Fruit fly (Drosophila melanogaster) whole organism, embryonic: ENCODE measurements around the gene Epp.

Source experiments
- ATbp ChIP-seq: fragments of 200-800 bp; sonication (Bioruptor generic); optimal IDR thresholded peaks from 2 replicates; lab custom pipeline; 2017; ENCODE audit warnings: missing biosample characterization, mild to moderate bottlenecking, missing genetic modification characterization, missing genetic modification reagents
- BtbVII ChIP-seq: fragments of 200-800 bp; sonication (Bioruptor generic); optimal IDR thresholded peaks from 3 replicates; lab custom pipeline; 2017; ENCODE audit warnings: missing biosample characterization, mild to moderate bottlenecking, missing genetic modification characterization
- CG10543 ChIP-seq: fragments of 200-800 bp; sonication (Bioruptor generic); optimal IDR thresholded peaks from 3 replicates; lab custom pipeline; 2017; ENCODE audit warnings: missing biosample characterization, mild to moderate bottlenecking, missing genetic modification characterization, moderate library complexity
- CG14050 ChIP-seq: fragments of 200-800 bp; sonication (Bioruptor generic); IDR thresholded peaks from 3 replicates; pipeline ENCODE4 v1.3.6; 2022; ENCODE audit warnings: missing biosample characterization, missing genetic modification characterization
- CG15269 ChIP-seq: fragments of 200-800 bp; sonication (Bioruptor generic); optimal IDR thresholded peaks from 2 replicates; lab custom pipeline; 2018; ENCODE audit warnings: missing biosample characterization, mild to moderate bottlenecking, missing genetic modification characterization, moderate library complexity
- CG1603 ChIP-seq: fragments of 200-800 bp; sonication (Bioruptor generic); optimal IDR thresholded peaks from 2 replicates; lab custom pipeline; 2019; ENCODE audit warnings: missing biosample characterization, mild to moderate bottlenecking, missing genetic modification characterization, moderate library complexity
- CG17361 ChIP-seq: fragments of 200-800 bp; sonication (Bioruptor generic); IDR thresholded peaks from 3 replicates; pipeline ENCODE4 v1.3.6; 2022; ENCODE audit warnings: missing biosample characterization, missing genetic modification characterization
- CG17829 ChIP-seq: fragments of 200-800 bp; optimal IDR thresholded peaks from 2 replicates; lab custom pipeline; 2019; ENCODE audit warnings: missing biosample characterization, mild to moderate bottlenecking, missing genetic modification characterization, moderate library complexity
- CG18262 ChIP-seq: fragments of 200-800 bp; optimal IDR thresholded peaks from 3 replicates; lab custom pipeline; 2019; ENCODE audit warnings: missing biosample characterization, mild to moderate bottlenecking, missing genetic modification characterization, moderate library complexity
- CG30403 ChIP-seq: fragments of 200-800 bp; sonication (Bioruptor generic); optimal IDR thresholded peaks from 3 replicates; lab custom pipeline; 2016; ENCODE audit warnings: missing biosample characterization, missing genetic modification characterization
- CG31441 ChIP-seq: fragments of 200-800 bp; sonication (Bioruptor generic); IDR thresholded peaks from 2 replicates; pipeline ENCODE4 v1.3.6; 2022; ENCODE audit warnings: missing biosample characterization, missing genetic modification characterization
- CG3847 ChIP-seq: fragments of 200-800 bp; sonication (Bioruptor generic); IDR thresholded peaks from 2 replicates; pipeline ENCODE4 v1.3.6; 2022; ENCODE audit warnings: missing biosample characterization, missing genetic modification characterization
- CG4424 ChIP-seq: fragments of 200-800 bp; sonication (Bioruptor generic); optimal IDR thresholded peaks from 3 replicates; lab custom pipeline; 2016; ENCODE audit warnings: missing biosample characterization, missing genetic modification characterization
- Camta ChIP-seq: fragments of 200-800 bp; sonication (Bioruptor generic); optimal IDR thresholded peaks from 2 replicates; lab custom pipeline; 2016; ENCODE audit warnings: missing biosample characterization, missing genetic modification characterization
- CoRest ChIP-seq: fragments of 200-800 bp; sonication (Bioruptor generic); optimal IDR thresholded peaks from 3 replicates; lab custom pipeline; 2018; ENCODE audit warnings: missing biosample characterization, mild to moderate bottlenecking, missing genetic modification characterization, moderate library complexity
- Dp ChIP-seq: fragments of 200-800 bp; sonication (Bioruptor generic); optimal IDR thresholded peaks from 2 replicates; lab custom pipeline; 2018; ENCODE audit warnings: missing biosample characterization, mild to moderate bottlenecking, missing genetic modification characterization, moderate library complexity
- Drgx ChIP-seq: fragments of 200-800 bp; sonication (Bioruptor generic); IDR thresholded peaks from 2 replicates; pipeline ENCODE4 v1.3.6; 2022; ENCODE audit warnings: missing biosample characterization, missing genetic modification characterization
- HLH3B ChIP-seq: fragments of 200-800 bp; sonication (Bioruptor generic); IDR thresholded peaks from 2 replicates; pipeline ENCODE4 v1.3.6; 2022; ENCODE audit warnings: missing biosample characterization, missing genetic modification characterization
- NK7.1 ChIP-seq: fragments of 200-800 bp; sonication (Bioruptor generic); optimal IDR thresholded peaks from 3 replicates; lab custom pipeline; 2016; ENCODE audit warnings: missing biosample characterization, missing genetic modification characterization
- Oli ChIP-seq: fragments of 200-800 bp; sonication (Bioruptor generic); optimal IDR thresholded peaks from 2 replicates; lab custom pipeline; 2018; ENCODE audit warnings: missing biosample characterization, mild to moderate bottlenecking, missing genetic modification characterization, moderate library complexity
- Opbp ChIP-seq: fragments of 200-800 bp; sonication (Bioruptor generic); IDR thresholded peaks from 3 replicates; pipeline ENCODE4 v1.3.6; 2022; ENCODE audit warnings: missing biosample characterization, missing genetic modification characterization; ENCODE audit not compliant: partially characterized antibody
- PHDP ChIP-seq: fragments of 200-800 bp; sonication (Bioruptor generic); optimal IDR thresholded peaks from 3 replicates; lab custom pipeline; 2018; ENCODE audit warnings: missing biosample characterization, mild to moderate bottlenecking, missing genetic modification characterization, moderate library complexity
- Ssrp ChIP-seq: fragments of 200-800 bp; sonication (Bioruptor generic); optimal IDR thresholded peaks from 2 replicates; lab custom pipeline; 2018; ENCODE audit warnings: missing biosample characterization, mild to moderate bottlenecking, missing genetic modification characterization, moderate library complexity
- amos ChIP-seq: fragments of 200-800 bp; sonication (Bioruptor generic); IDR thresholded peaks from 2 replicates; pipeline ENCODE4 v1.3.6; 2022; ENCODE audit warnings: missing biosample characterization, missing genetic modification characterization; ENCODE audit not compliant: partially characterized antibody
- chif ChIP-seq, 2 experiments: fragments of 200-800 bp; sonication (Bioruptor generic); optimal IDR thresholded peaks; 3 replicates each; lab custom pipeline; 2016; ENCODE audit warnings: missing biosample characterization in 2 of 2, missing genetic modification characterization in 2 of 2
- chinmo ChIP-seq: fragments of 200-800 bp; sonication (Bioruptor generic); IDR thresholded peaks from 4 replicates; pipeline ENCODE4 v1.3.6; 2022; ENCODE audit warnings: missing biosample characterization, missing genetic modification characterization; ENCODE audit not compliant: partially characterized antibody
- ci ChIP-seq: fragments of 200-800 bp; sonication (Bioruptor generic); IDR thresholded peaks from 3 replicates; pipeline ENCODE4 v1.3.6; 2022; ENCODE audit warnings: missing biosample characterization, missing genetic modification characterization
- corto ChIP-seq: fragments of 200-800 bp; sonication (Bioruptor generic); optimal IDR thresholded peaks from 2 replicates; lab custom pipeline; 2016; ENCODE audit warnings: missing biosample characterization, mild to moderate bottlenecking, missing genetic modification characterization, moderate library complexity
- crol ChIP-seq: fragments of 200-800 bp; sonication (Bioruptor generic); IDR thresholded peaks from 2 replicates; pipeline ENCODE4 v1.3.6; 2022; ENCODE audit warnings: missing biosample characterization, missing genetic modification characterization
- cwo ChIP-seq: fragments of 200-800 bp; sonication (Bioruptor generic); optimal IDR thresholded peaks from 3 replicates; lab custom pipeline; 2017; ENCODE audit warnings: missing biosample characterization, missing genetic modification characterization, mild to moderate bottlenecking, moderate library complexity, missing genetic modification reagents
- da ChIP-seq: fragments of 200-800 bp; sonication (Bioruptor generic); optimal IDR thresholded peaks from 2 replicates; lab custom pipeline; 2016; ENCODE audit warnings: missing biosample characterization, missing genetic modification characterization
- dpn ChIP-seq, 2 experiments: fragments of 200-800 bp; sonication (Bioruptor generic); optimal IDR thresholded peaks; 3 replicates each; lab custom pipeline; 2016; ENCODE audit warnings: missing biosample characterization in 2 of 2, missing genetic modification characterization in 2 of 2
- emc ChIP-seq: fragments of 200-800 bp; sonication (Bioruptor generic); optimal IDR thresholded peaks from 2 replicates; lab custom pipeline; 2016; ENCODE audit warnings: missing biosample characterization, missing genetic modification characterization
- fd102C ChIP-seq: fragments of 200-800 bp; sonication (Bioruptor generic); optimal IDR thresholded peaks from 2 replicates; lab custom pipeline; 2018; ENCODE audit warnings: missing biosample characterization, mild to moderate bottlenecking, missing genetic modification characterization, moderate library complexity
- ftz-f1 ChIP-seq: fragments of 200-800 bp; sonication (Bioruptor generic); optimal IDR thresholded peaks from 2 replicates; lab custom pipeline; 2016; ENCODE audit warnings: missing biosample characterization, missing genetic modification characterization
- grau ChIP-seq: fragments of 200-800 bp; optimal IDR thresholded peaks from 3 replicates; lab custom pipeline; 2019; ENCODE audit warnings: missing biosample characterization, mild to moderate bottlenecking, missing genetic modification characterization, moderate library complexity
- hkb ChIP-seq, 2 experiments: fragments of 200-800 bp in 1 of 2; fragments of >200 bp in 1 of 2; sonication (Bioruptor generic) in 1 of 2; IDR thresholded peaks in 1 of 2; optimal IDR thresholded peaks in 1 of 2; 2 replicates each; pipeline versions ENCODE4 v1.3.6 to Lab custom; 2017 to 2022; ENCODE audit warnings: missing biosample characterization in 1 of 2, missing genetic modification characterization in 1 of 2
- lilli ChIP-seq: fragments of 200-800 bp; sonication (Bioruptor generic); optimal IDR thresholded peaks from 3 replicates; lab custom pipeline; 2016; ENCODE audit warnings: missing biosample characterization, missing genetic modification characterization
- mam ChIP-seq: fragments of 200-800 bp; sonication (Bioruptor generic); optimal IDR thresholded peaks from 3 replicates; lab custom pipeline; 2016; ENCODE audit warnings: missing biosample characterization, missing genetic modification characterization
- nau ChIP-seq: fragments of 200-800 bp; sonication (Bioruptor generic); optimal IDR thresholded peaks from 3 replicates; lab custom pipeline; 2017; ENCODE audit warnings: missing biosample characterization, mild to moderate bottlenecking, missing genetic modification characterization, missing genetic modification reagents
- row ChIP-seq: fragments of 200-800 bp; sonication (Bioruptor generic); IDR thresholded peaks from 3 replicates; pipeline ENCODE4 v1.3.6; 2022; ENCODE audit warnings: missing biosample characterization, missing genetic modification characterization
- sd ChIP-seq: fragments of 200-800 bp; sonication (Bioruptor generic); optimal IDR thresholded peaks from 3 replicates; lab custom pipeline; 2018; ENCODE audit warnings: missing biosample characterization, mild to moderate bottlenecking, missing genetic modification characterization, moderate library complexity
- sqz ChIP-seq: fragments of 200-800 bp; sonication (Bioruptor generic); optimal IDR thresholded peaks from 3 replicates; lab custom pipeline; 2018; ENCODE audit warnings: missing biosample characterization, mild to moderate bottlenecking, missing genetic modification characterization
- tin ChIP-seq: fragments of 200-800 bp; sonication (Bioruptor generic); optimal IDR thresholded peaks from 3 replicates; lab custom pipeline; 2016; ENCODE audit warnings: missing biosample characterization, missing genetic modification characterization
- tio ChIP-seq: fragments of 200-800 bp; sonication (Bioruptor generic); optimal IDR thresholded peaks from 2 replicates; lab custom pipeline; 2017; ENCODE audit warnings: missing biosample characterization, missing genetic modification characterization, inconsistent platforms
- vvl ChIP-seq: fragments of 200-800 bp; sonication (Bioruptor generic); IDR thresholded peaks from 2 replicates; pipeline ENCODE4 v1.3.6; 2022; ENCODE audit warnings: missing biosample characterization, missing genetic modification characterization
- zf30C ChIP-seq: fragments of 200-800 bp; sonication (Bioruptor generic); optimal IDR thresholded peaks from 3 replicates; lab custom pipeline; 2018; ENCODE audit warnings: missing biosample characterization, mild to moderate bottlenecking, missing genetic modification characterization

Epp gene

DNA sequence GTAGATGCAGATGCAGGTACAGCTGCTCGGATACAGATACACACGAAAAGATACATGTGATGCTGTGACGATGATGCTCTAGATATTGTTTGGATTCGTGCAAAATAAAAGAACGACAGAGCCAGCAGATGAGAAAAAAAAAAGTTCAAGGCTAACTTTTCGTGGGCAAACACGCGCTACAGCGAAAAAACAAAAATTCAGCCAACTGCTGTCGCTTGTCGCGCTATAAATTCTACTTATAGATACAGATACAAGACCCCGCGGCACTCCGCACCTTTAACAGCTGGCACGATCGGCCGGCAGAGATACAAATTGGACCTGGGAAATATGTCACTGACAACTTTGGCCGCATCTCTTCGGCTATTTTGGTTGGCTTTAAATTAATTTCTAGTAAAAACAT, 33.8 kb upstream of the Epp start:
- TF ChIP-seq chinmo (GFP tag; lab: Robert Waterston, UW) = 0 out of 4 replicates have a peak, but pooled peaks have one; percentile 41
- TF ChIP-seq ci (GFP tag; lab: Robert Waterston, UW) = no peak
- TF ChIP-seq cwo (GFP tag; lab: Kevin White, UChicago) = peak; percentile 51
- no peak for TF ChIP-seq tin (GFP tag; lab: Kevin White, UChicago)
- peak; percentile 66 for TF ChIP-seq ftz-f1 (GFP tag; lab: Kevin White, UChicago)
- TF ChIP-seq row (GFP tag; lab: Robert Waterston, UW) = no peak
- peak; percentile 71 for TF ChIP-seq sd (tag; lab: Kevin White, UChicago)
- 0 out of 2 replicates have a peak, but pooled peaks have one; percentile 8 for TF ChIP-seq amos (GFP tag; lab: Robert Waterston, UW)
- no peak for TF ChIP-seq BtbVII (GFP tag; lab: Kevin White, UChicago)
- peak; percentile 78 for TF ChIP-seq nau
- TF ChIP-seq CG10543 = peak; percentile 68
- TF ChIP-seq crol = peak; percentile 48

DNA sequence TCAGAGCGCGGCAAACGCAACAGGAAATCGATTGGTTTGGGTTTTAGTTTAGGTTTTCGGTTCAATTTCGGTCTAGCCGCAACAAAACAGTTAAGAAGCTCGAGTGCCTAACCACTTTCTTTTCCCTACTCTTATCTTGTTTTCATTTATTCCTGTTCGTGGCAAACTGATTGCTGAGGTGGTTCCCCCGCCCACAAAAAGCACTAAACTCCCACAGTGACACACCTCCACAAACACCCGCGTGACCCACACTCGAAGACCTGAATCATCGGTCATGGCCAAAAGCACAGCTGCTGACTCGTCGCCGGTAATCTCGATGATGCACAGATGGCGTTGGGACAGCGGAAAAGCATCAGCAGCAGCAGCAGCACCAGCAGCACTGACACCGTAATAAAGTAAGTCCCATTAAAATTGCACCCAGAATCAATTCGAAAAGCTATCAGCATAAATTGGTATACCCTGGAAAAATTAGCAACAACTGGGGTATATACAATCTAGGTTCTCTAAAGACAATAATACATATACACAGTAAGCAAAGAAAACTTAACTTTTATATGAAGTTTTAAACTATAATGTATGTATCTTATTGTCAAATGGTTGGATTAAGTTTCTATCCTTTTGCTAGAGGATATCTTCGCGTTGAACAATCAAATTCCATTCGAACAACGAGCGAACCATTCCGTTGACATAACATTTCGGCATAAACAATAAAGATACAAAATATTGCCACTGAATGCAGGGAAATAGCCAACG, 33.2 kb upstream of the Epp start:
- no peak for TF ChIP-seq corto (GFP tag; lab: Kevin White, UChicago)
- TF ChIP-seq ATbp = peak; percentile 7
- TF ChIP-seq CG17829 (tag; lab: Kevin White, UChicago) = peak; percentile 13
- TF ChIP-seq Ssrp (tag; lab: Kevin White, UChicago) = peak; percentile 29
- no peak for TF ChIP-seq Opbp (GFP tag; lab: Robert Waterston, UW)
- TF ChIP-seq grau (tag; lab: Kevin White, UChicago) = peak; percentile 54
- peak in 1 of 2 experiments; percentile 51 for TF ChIP-seq chif (GFP tag; optimal IDR thresholded peaks at IDR 0.05; lab: Kevin White, UChicago)
- 0 out of 2 replicates have a peak, but pooled peaks have one; percentile 14 for TF ChIP-seq HLH3B (GFP tag; lab: Robert Waterston, UW)
- no peak for TF ChIP-seq zf30C
- no peak; the same call in 2 of the 3 replicates for TF ChIP-seq CG14050 (GFP tag; lab: Robert Waterston, UW)
- TF ChIP-seq CG18262 = peak; percentile 52
- TF ChIP-seq CG4424 (GFP tag; lab: Kevin White, UChicago) = peak; percentile 35
- no peak for TF ChIP-seq da (GFP tag; lab: Kevin White, UChicago)
- peak; percentile 40 for TF ChIP-seq CG1603 (tag; lab: Kevin White, UChicago)
- 0 out of 2 replicates have a peak, but pooled peaks have one; percentile 31 for TF ChIP-seq Drgx (GFP tag; lab: Robert Waterston, UW)
- TF ChIP-seq vvl (GFP tag; lab: Robert Waterston, UW) = peak; percentile 58
- TF ChIP-seq lilli = peak; percentile 42
- TF ChIP-seq Oli (tag; lab: Kevin White, UChicago) = peak; percentile 40
- TF ChIP-seq fd102C = no peak
- TF ChIP-seq emc (GFP tag; lab: Kevin White, UChicago) = no peak
- peak; percentile 49; the same call in 2 of the 3 replicates for TF ChIP-seq CG17361 (GFP tag; lab: Robert Waterston, UW)
- peak; percentile 36 for TF ChIP-seq PHDP (tag; lab: Kevin White, UChicago)
- TF ChIP-seq CG30403 (GFP tag; lab: Kevin White, UChicago) = peak; percentile 27
- no peak for TF ChIP-seq CG3847
- peak; percentile 22 for TF ChIP-seq CoRest (tag; lab: Kevin White, UChicago)
- TF ChIP-seq mam = peak; percentile 11
- TF ChIP-seq tio = peak; percentile 6
- no peak for TF ChIP-seq sqz (GFP tag; lab: Kevin White, UChicago)
- TF ChIP-seq Camta (GFP tag; lab: Kevin White, UChicago) = peak; percentile 35
- TF ChIP-seq CG15269 (tag; lab: Kevin White, UChicago) = peak; percentile 28
- peak; percentile 30 to 35 for TF ChIP-seq dpn (GFP tag; optimal IDR thresholded peaks at IDR 0.05; lab: Kevin White, UChicago)
- TF ChIP-seq Dp (GFP tag; lab: Kevin White, UChicago) = no peak
- TF ChIP-seq NK7.1 (GFP tag; lab: Kevin White, UChicago) = peak; percentile 17
- TF ChIP-seq CG31441 = peak; percentile 51
- no peak for TF ChIP-seq hkb (optimal IDR thresholded peaks at IDR 0.05; lab: Kevin White, UChicago)
- peak; percentile 42; the same call in 1 of the 2 replicates for TF ChIP-seq hkb (GFP tag; IDR thresholded peaks at IDR 0.05; lab: Robert Waterston, UW)
